Fruit fly (Drosophila melanogaster): ENCODE measurements around the gene dls.

The dls gene

dm6 chr3L:16193851-16194709 lies 7.0 kb upstream of the dls start (continued):
- TF ChIP-seq CG32264 (GFP tag; optimal IDR thresholded peaks at IDR 0.05) (peak; percentile 42), lola (GFP tag; optimal IDR thresholded peaks at IDR 0.05) (no peak), Sp1 (GFP tag; optimal IDR thresholded peaks at IDR 0.05) (peak; percentile 69), Hr83 (GFP tag; optimal IDR thresholded peaks at IDR 0.05; ENCODE audit: poor library complexity, severe bottlenecking) (peak; percentile 88), Abd-B (GFP tag; optimal IDR thresholded peaks at IDR 0.05) (no peak), Rel (GFP tag; optimal IDR thresholded peaks at IDR 0.05) (no peak), Rel (tag; optimal IDR thresholded peaks at IDR 0.05) (peak; percentile 23), Dif (GFP tag; optimal IDR thresholded peaks at IDR 0.05; ENCODE audit: partially characterized antibody) (peak; percentile 20), Vsx2 (GFP tag; optimal IDR thresholded peaks at IDR 0.05; ENCODE audit: partially characterized antibody) (no peak), Jra (GFP tag; optimal IDR thresholded peaks at IDR 0.05) (peak; percentile 45), fru (GFP tag; optimal IDR thresholded peaks at IDR 0.05) (peak; percentile 77), CrebA (GFP tag; optimal IDR thresholded peaks at IDR 0.05; ENCODE audit: borderline replicate concordance) (peak; percentile 62), dsf (GFP tag; optimal IDR thresholded peaks at IDR 0.05; ENCODE audit: borderline replicate concordance) (peak; percentile 43), N (GFP tag; optimal IDR thresholded peaks at IDR 0.05) (no peak), CG9705 (GFP tag; optimal IDR thresholded peaks at IDR 0.05) (peak; percentile 53)

- TF ChIP-seq OdsH (GFP tag; optimal IDR thresholded peaks at IDR 0.05) (peak; percentile 57), fru (GFP tag; optimal IDR thresholded peaks at IDR 0.05) (peak; percentile 64), CG9705 (GFP tag; optimal IDR thresholded peaks at IDR 0.05) (no peak), Hr83 (GFP tag; optimal IDR thresholded peaks at IDR 0.05; ENCODE audit: poor library complexity, severe bottlenecking) (peak; percentile 66), lola (GFP tag; optimal IDR thresholded peaks at IDR 0.05) (no peak), Vsx2 (GFP tag; optimal IDR thresholded peaks at IDR 0.05; ENCODE audit: partially characterized antibody) (peak; percentile 55), pan (optimal IDR thresholded peaks at IDR 0.05) (no peak), Hr78 (GFP tag; optimal IDR thresholded peaks at IDR 0.05) (no peak), dmrt93B (GFP tag; optimal IDR thresholded peaks at IDR 0.05) (peak; percentile 5), psq (GFP tag; optimal IDR thresholded peaks at IDR 0.05) (peak; percentile 84), jim (GFP tag; optimal IDR thresholded peaks at IDR 0.05) (peak; percentile 100), Jra (GFP tag; optimal IDR thresholded peaks at IDR 0.05) (peak; percentile 72), Mio (GFP tag; optimal IDR thresholded peaks at IDR 0.05) (no peak), Sp1 (GFP tag; optimal IDR thresholded peaks at IDR 0.05) (peak; percentile 74), sv (GFP tag; optimal IDR thresholded peaks at IDR 0.05) (no peak), CG32264 (GFP tag; optimal IDR thresholded peaks at IDR 0.05) (peak; percentile 80), Dif (GFP tag; optimal IDR thresholded peaks at IDR 0.05; ENCODE audit: partially characterized antibody) (peak; percentile 62), Rel (GFP tag; optimal IDR thresholded peaks at IDR 0.05) (peak; percentile 83), Rel (tag; optimal IDR thresholded peaks at IDR 0.05) (peak; percentile 87), GATAd (GFP tag; optimal IDR thresholded peaks at IDR 0.05) (no peak), woc (GFP tag; optimal IDR thresholded peaks at IDR 0.05) (peak; percentile 67), N (GFP tag; optimal IDR thresholded peaks at IDR 0.05) (no peak), CrebA (GFP tag; optimal IDR thresholded peaks at IDR 0.05; ENCODE audit: borderline replicate concordance) (peak; percentile 90), Hnf4 (GFP tag; optimal IDR thresholded peaks at IDR 0.05) (peak; percentile 67), dl (GFP tag; optimal IDR thresholded peaks at IDR 0.05; ENCODE audit: insufficient read depth in 1 of 2, partially characterized antibody in 2 of 2) (peak in 1 of 2 experiments; percentile 5), foxo (GFP tag; optimal IDR thresholded peaks at IDR 0.05) (peak; percentile 56 to 64), sage (GFP tag; optimal IDR thresholded peaks at IDR 0.05) (peak; percentile 78), rgr (GFP tag; optimal IDR thresholded peaks at IDR 0.05) (peak; percentile 59), brk (GFP tag; optimal IDR thresholded peaks at IDR 0.05) (peak; percentile 74), h (GFP tag; optimal IDR thresholded peaks at IDR 0.05) (peak; percentile 86), tai (GFP tag; optimal IDR thresholded peaks at IDR 0.05) (peak; percentile 90), br (GFP tag; optimal IDR thresholded peaks at IDR 0.05) (peak; percentile 71), ey (GFP tag; optimal IDR thresholded peaks at IDR 0.05) (peak; percentile 44), Dfd (GFP tag; optimal IDR thresholded peaks at IDR 0.05) (no peak)
Measured at dm6 chr3L:16195476-16195958, 5.6 kb upstream of the dls start.

Measured in whole organism, wandering third instar larva.